Fruit fly (Drosophila melanogaster): Measurements from ENCODE around the gene CG34345.

dm6 chr2L:6644421-6645059, 21.6 kb downstream of the CG34345 start:
- no peak for TF ChIP-seq CG8478 (optimal IDR thresholded peaks at IDR 0.05)
- TF ChIP-seq CTCF (optimal IDR thresholded peaks at IDR 0.05): no peak
